Worm (Caenorhabditis elegans) whole organism, dauer: Measurements from ENCODE around the gene F11C1.7.

ENCODE experiments used
- unc-62 ChIP-seq: sonication (generic microtip); optimal IDR thresholded peaks from 2 replicates; lab custom pipeline; 2017; ENCODE audit warnings: missing biosample characterization, missing genetic modification reagents, missing genetic modification characterization

F11C1.7 gene

ce11 chrX:13032610-13033009 lies 43.5 kb downstream of the F11C1.7 start, which contains the start of gene npr-10:
npr-10 (minus strand) TSS chrX:13032710.
- no peak for TF ChIP-seq unc-62 (GFP tag; lab: Kevin White, UChicago)

- no peak for TF ChIP-seq unc-62 (GFP tag; lab: Kevin White, UChicago)
Measured at ce11 chrX:13033850-13034249, 44.7 kb downstream of the F11C1.7 start.

ce11 chrX:13034333-13034732 lies 45.2 kb downstream of the F11C1.7 start:
- TF ChIP-seq unc-62 (GFP tag; lab: Kevin White, UChicago): no peak

- no peak for TF ChIP-seq unc-62 (GFP tag; lab: Kevin White, UChicago)
Measured at ce11 chrX:13038791-13039190, 49.6 kb downstream of the F11C1.7 start.
